Worm (Caenorhabditis elegans) whole organism, L4 larva: ENCODE results near the gene sbsp-1.

ENCODE experiments used
- ama-1 ChIP-seq: fragments of 150-350 bp; optimal IDR thresholded peaks from 2 replicates; lab custom pipeline; 2014; ENCODE audit warnings: inconsistent platforms, mixed read lengths
- dmd-8 ChIP-seq: fragments of 200-800 bp; sonication (Bioruptor generic); IDR thresholded peaks from 2 replicates; pipeline ENCODE4 v1.3.6; 2022; ENCODE audit warnings: missing genetic modification characterization, missing compliant biosample characterization
- fos-1 ChIP-seq: fragments of 150-350 bp; optimal IDR thresholded peaks from 2 replicates; lab custom pipeline; 2014; ENCODE audit warnings: missing biosample characterization, missing genetic modification characterization
- zfp-3 ChIP-seq: fragments of 200-800 bp; sonication (Bioruptor generic); conservative IDR thresholded peaks from 2 replicates; pipeline ENCODE4 v1.3.6; 2022; ENCODE audit warnings: missing genetic modification reagents, missing genetic modification characterization, missing compliant biosample characterization

ce11 chrIII:10783052-10783451, 49.7 kb upstream of the sbsp-1 start:
- no peak for TF ChIP-seq dmd-8 (GFP tag; lab: Robert Waterston, UW)
- TF ChIP-seq zfp-3 (GFP tag; lab: Robert Waterston, UW) = no peak
- no peak for TF ChIP-seq fos-1 (tag; lab: Kevin White, UChicago)
- TF ChIP-seq ama-1 (lab: Kevin White, UChicago) = no peak
